Fruit fly (Drosophila melanogaster) whole organism, prepupa: ENCODE data around the gene CG15571.
A peak's percentile ranks its signal among the peaks of the same experiment; 100 is the strongest.

Experiments used
- Blimp-1 ChIP-seq: fragments of 200-800 bp; sonication (Bioruptor generic); optimal IDR thresholded peaks from 3 replicates; lab custom pipeline; 2017; ENCODE audit warnings: missing biosample characterization, missing genetic modification characterization, mild to moderate bottlenecking, moderate library complexity, missing genetic modification reagents
- CG10631 ChIP-seq: fragments of 200-800 bp; sonication (Bioruptor generic); optimal IDR thresholded peaks from 2 replicates; lab custom pipeline; 2016; ENCODE audit warnings: missing biosample characterization, missing genetic modification characterization
- CG10669 ChIP-seq: fragments of 200-800 bp; sonication (Bioruptor generic); optimal IDR thresholded peaks from 3 replicates; lab custom pipeline; 2018; ENCODE audit warnings: missing biosample characterization, mild to moderate bottlenecking, missing genetic modification characterization, moderate library complexity
- CG11294 ChIP-seq: fragments of 200-800 bp; sonication (Bioruptor generic); IDR thresholded peaks from 2 replicates; pipeline ENCODE4 v1.3.6; 2022; ENCODE audit warnings: missing biosample characterization, missing genetic modification characterization
- CG11762 ChIP-seq: fragments of 200-800 bp; sonication (Bioruptor generic); optimal IDR thresholded peaks from 3 replicates; lab custom pipeline; 2016; ENCODE audit warnings: missing biosample characterization, missing genetic modification characterization; ENCODE audit not compliant: insufficient read depth
- CG11902 ChIP-seq: fragments of 200-800 bp; sonication (Bioruptor generic); optimal IDR thresholded peaks from 3 replicates; lab custom pipeline; 2016; ENCODE audit warnings: missing biosample characterization, missing genetic modification characterization
- CG1621 ChIP-seq: fragments of 200-800 bp; sonication (Bioruptor generic); optimal IDR thresholded peaks from 3 replicates; lab custom pipeline; 2018; ENCODE audit warnings: missing biosample characterization, mild to moderate bottlenecking, missing genetic modification characterization
- CG16779 ChIP-seq: fragments of 200-800 bp; sonication (Bioruptor generic); optimal IDR thresholded peaks from 3 replicates; lab custom pipeline; 2017; ENCODE audit warnings: missing biosample characterization, mild to moderate bottlenecking, missing genetic modification characterization
- CG31627 ChIP-seq: fragments of 200-800 bp; sonication (Bioruptor generic); optimal IDR thresholded peaks from 3 replicates; lab custom pipeline; 2016; ENCODE audit warnings: missing biosample characterization, missing genetic modification characterization
- CG32006 ChIP-seq: fragments of 200-800 bp; sonication (Bioruptor generic); optimal IDR thresholded peaks from 3 replicates; lab custom pipeline; 2017; ENCODE audit warnings: missing biosample characterization, mild to moderate bottlenecking, missing genetic modification characterization
- CG34406 ChIP-seq: fragments of 200-800 bp; sonication (Bioruptor generic); optimal IDR thresholded peaks from 3 replicates; lab custom pipeline; 2016; ENCODE audit warnings: missing biosample characterization, missing genetic modification characterization
- CG3919 ChIP-seq: fragments of 200-800 bp; sonication (Bioruptor generic); optimal IDR thresholded peaks from 3 replicates; lab custom pipeline; 2016; ENCODE audit warnings: missing biosample characterization, missing genetic modification characterization
- CG4318 ChIP-seq: fragments of 200-800 bp; sonication (Bioruptor generic); optimal IDR thresholded peaks from 3 replicates; lab custom pipeline; 2017; ENCODE audit warnings: missing biosample characterization, mild to moderate bottlenecking, missing genetic modification characterization
- CG6163 ChIP-seq: fragments of 200-800 bp; sonication (Bioruptor generic); IDR thresholded peaks from 3 replicates; pipeline ENCODE4 v1.3.6; 2022; ENCODE audit warnings: missing biosample characterization, missing genetic modification characterization
- CG6792 ChIP-seq: fragments of 200-800 bp; sonication (Bioruptor generic); optimal IDR thresholded peaks from 3 replicates; lab custom pipeline; 2016; ENCODE audit warnings: missing biosample characterization, missing genetic modification characterization
- CG6854 ChIP-seq: fragments of 200-800 bp; sonication (Bioruptor generic); optimal IDR thresholded peaks from 2 replicates; lab custom pipeline; 2017; ENCODE audit warnings: missing biosample characterization, mild to moderate bottlenecking, missing genetic modification characterization
- CG7368 ChIP-seq: fragments of 200-800 bp; sonication (Bioruptor generic); optimal IDR thresholded peaks from 3 replicates; lab custom pipeline; 2016; ENCODE audit warnings: missing biosample characterization, missing genetic modification characterization
- CG8119 ChIP-seq: fragments of 200-800 bp; sonication (Bioruptor generic); IDR thresholded peaks from 3 replicates; pipeline ENCODE4 v1.3.6; 2022; ENCODE audit warnings: missing biosample characterization, missing genetic modification characterization
- CG8632 ChIP-seq: fragments of 200-800 bp; sonication (Bioruptor generic); optimal IDR thresholded peaks from 3 replicates; lab custom pipeline; 2016; ENCODE audit warnings: missing biosample characterization, missing genetic modification characterization
- CG9139 ChIP-seq: fragments of 200-800 bp; sonication (Bioruptor generic); optimal IDR thresholded peaks from 3 replicates; lab custom pipeline; 2017; ENCODE audit warnings: missing biosample characterization, mild to moderate bottlenecking, missing genetic modification characterization
- Eip75B ChIP-seq: fragments of 200-800 bp; sonication (Bioruptor generic); optimal IDR thresholded peaks from 3 replicates; lab custom pipeline; 2016; ENCODE audit warnings: missing biosample characterization, missing genetic modification characterization
- Ets21C ChIP-seq: fragments of 200-800 bp; sonication (Bioruptor generic); optimal IDR thresholded peaks from 3 replicates; lab custom pipeline; 2016; ENCODE audit warnings: missing biosample characterization, missing genetic modification characterization
- Gug ChIP-seq: fragments of 200-800 bp; sonication (Bioruptor generic); IDR thresholded peaks from 2 replicates; pipeline ENCODE4 v1.3.6; 2022; ENCODE audit warnings: missing biosample characterization, missing genetic modification characterization
- Hr39 ChIP-seq: fragments of 200-800 bp; sonication (Bioruptor generic); optimal IDR thresholded peaks from 2 replicates; lab custom pipeline; 2016; ENCODE audit warnings: missing biosample characterization, missing genetic modification characterization
- Hr4 ChIP-seq: fragments of 200-800 bp; sonication (Bioruptor generic); optimal IDR thresholded peaks from 3 replicates; lab custom pipeline; 2016; ENCODE audit warnings: missing biosample characterization, missing genetic modification characterization
- Lpt ChIP-seq: fragments of 200-800 bp; sonication (Bioruptor generic); optimal IDR thresholded peaks from 3 replicates; lab custom pipeline; 2016; ENCODE audit warnings: missing biosample characterization, missing genetic modification characterization
- Met ChIP-seq: fragments of 200-800 bp; sonication (Bioruptor generic); optimal IDR thresholded peaks from 3 replicates; lab custom pipeline; 2016; ENCODE audit warnings: missing biosample characterization, missing genetic modification characterization
- OdsH ChIP-seq: fragments of 200-800 bp; sonication (Bioruptor generic); optimal IDR thresholded peaks from 3 replicates; lab custom pipeline; 2016; ENCODE audit warnings: missing biosample characterization, missing genetic modification characterization
- Smox ChIP-seq: fragments of 200-800 bp; sonication (Bioruptor generic); optimal IDR thresholded peaks from 3 replicates; lab custom pipeline; 2016; ENCODE audit warnings: missing biosample characterization, missing genetic modification characterization
- Sox102F ChIP-seq: fragments of 200-800 bp; sonication (Bioruptor generic); optimal IDR thresholded peaks from 2 replicates; lab custom pipeline; 2016; ENCODE audit warnings: missing biosample characterization, mild to moderate bottlenecking, missing genetic modification characterization
- Sox14 ChIP-seq: fragments of 200-800 bp; sonication (Bioruptor generic); optimal IDR thresholded peaks from 3 replicates; lab custom pipeline; 2016; ENCODE audit warnings: missing biosample characterization, missing genetic modification characterization
- achi ChIP-seq: fragments of 200-800 bp; sonication (Bioruptor generic); optimal IDR thresholded peaks from 3 replicates; lab custom pipeline; 2016; ENCODE audit warnings: missing biosample characterization, missing genetic modification characterization
- acj6 ChIP-seq: fragments of 200-800 bp; sonication (Bioruptor generic); optimal IDR thresholded peaks from 3 replicates; lab custom pipeline; 2016; ENCODE audit warnings: missing biosample characterization, missing genetic modification characterization
- cyc ChIP-seq: fragments of 200-800 bp; sonication (Bioruptor generic); optimal IDR thresholded peaks from 3 replicates; lab custom pipeline; 2016; ENCODE audit warnings: missing biosample characterization, missing genetic modification characterization
- dac ChIP-seq: fragments of 200-800 bp; sonication (Bioruptor generic); optimal IDR thresholded peaks from 2 replicates; lab custom pipeline; 2017; ENCODE audit warnings: missing biosample characterization, mild to moderate bottlenecking, missing genetic modification characterization
- dsx ChIP-seq: fragments of 200-800 bp; optimal IDR thresholded peaks from 3 replicates; lab custom pipeline; 2019; ENCODE audit warnings: missing biosample characterization, mild to moderate bottlenecking, missing genetic modification characterization, moderate library complexity; ENCODE audit not compliant: poor library complexity, severe bottlenecking
- eg ChIP-seq: fragments of 200-800 bp; sonication (Bioruptor generic); IDR thresholded peaks from 3 replicates; pipeline ENCODE4 v1.3.6; 2022; ENCODE audit warnings: missing biosample characterization, missing genetic modification characterization
- esn ChIP-seq: fragments of 200-800 bp; sonication (Bioruptor generic); optimal IDR thresholded peaks from 2 replicates; lab custom pipeline; 2016; ENCODE audit warnings: missing biosample characterization, mild to moderate bottlenecking, missing genetic modification characterization, moderate library complexity
- fd59A ChIP-seq: fragments of 200-800 bp; sonication (Bioruptor generic); optimal IDR thresholded peaks from 2 replicates; lab custom pipeline; 2017; ENCODE audit warnings: missing biosample characterization, mild to moderate bottlenecking, missing genetic modification characterization, missing genetic modification reagents
- net ChIP-seq: fragments of 200-800 bp; sonication (Bioruptor generic); optimal IDR thresholded peaks from 3 replicates; lab custom pipeline; 2016; ENCODE audit warnings: missing biosample characterization, missing genetic modification characterization
- pdm3 ChIP-seq: fragments of 200-800 bp; sonication (Bioruptor generic); optimal IDR thresholded peaks from 3 replicates; lab custom pipeline; 2016; ENCODE audit warnings: missing biosample characterization, missing genetic modification characterization
- ss ChIP-seq, 2 experiments: fragments of 200-800 bp; sonication (Bioruptor generic); optimal IDR thresholded peaks; 2 replicates in 1 of 2; 3 replicates in 1 of 2; lab custom pipeline; 2017 to 2018; ENCODE audit warnings: mild to moderate bottlenecking in 2 of 2, missing biosample characterization in 2 of 2, missing genetic modification characterization in 2 of 2, moderate library complexity in 1 of 2
- svp ChIP-seq: fragments of 200-800 bp; sonication (Bioruptor generic); peaks from one replicate; lab custom pipeline; 2016; ENCODE audit warnings: missing biosample characterization, missing genetic modification characterization
- topi ChIP-seq: fragments of 200-800 bp; sonication (Bioruptor generic); optimal IDR thresholded peaks from 3 replicates; lab custom pipeline; 2016; ENCODE audit warnings: missing biosample characterization, missing genetic modification characterization
- vri ChIP-seq: fragments of 200-800 bp; sonication (Bioruptor generic); optimal IDR thresholded peaks from 3 replicates; lab custom pipeline; 2016; ENCODE audit warnings: missing biosample characterization, mild to moderate bottlenecking, missing genetic modification characterization

The CG15571 gene

dm6 chrX:4217294-4217693, at the start of gene CG15571:
CG15571 (minus strand) TSS chrX:4217394.
- TF ChIP-seq Sox14 (no peak), CG11762 (GFP tag; lab: Kevin White, UChicago) (no peak), vri (GFP tag; lab: Kevin White, UChicago) (no peak), Hr4 (GFP tag; lab: Kevin White, UChicago) (no peak), eg (no peak), dsx (GFP tag; lab: Kevin White, UChicago) (no peak)

- TF ChIP-seq CG8632 (GFP tag; lab: Kevin White, UChicago): no peak
- TF ChIP-seq CG4318: no peak
- no peak for TF ChIP-seq Met (GFP tag; lab: Kevin White, UChicago)
These were observed 48.6 kb upstream of the CG15571 start, which contains the start of gene CG12691 for dm6 chrX:4265797-4266196. CG12691 (plus strand) TSS chrX:4266097.

dm6 chrX:4265327-4265726, 48.1 kb upstream of the CG15571 start:
- TF ChIP-seq CG31627 (GFP tag; lab: Kevin White, UChicago) (no peak), Eip75B (GFP tag; lab: Kevin White, UChicago) (no peak), CG11902 (GFP tag; lab: Kevin White, UChicago) (no peak)

dm6 chrX:4264319-4264718, 47.1 kb upstream of the CG15571 start:
- TF ChIP-seq ss (GFP tag; optimal IDR thresholded peaks at IDR 0.05; lab: Kevin White, UChicago) (peak; percentile 15 to 50), CG10669 (GFP tag; lab: Kevin White, UChicago) (peak; percentile 22), Ets21C (GFP tag; lab: Kevin White, UChicago) (no peak), Blimp-1 (GFP tag; lab: Kevin White, UChicago) (no peak), net (GFP tag; lab: Kevin White, UChicago) (peak; percentile 15), CG8632 (GFP tag; lab: Kevin White, UChicago) (no peak), dac (GFP tag; lab: Kevin White, UChicago) (peak; percentile 34), eg (peak; percentile 81), Gug (GFP tag; lab: Robert Waterston, UW) (peak; percentile 58; the same call in 1 of the 2 replicates), cyc (no peak), CG34406 (GFP tag; lab: Kevin White, UChicago) (no peak), OdsH (GFP tag; lab: Kevin White, UChicago) (peak; percentile 49), vri (GFP tag; lab: Kevin White, UChicago) (no peak), CG6854 (GFP tag; lab: Kevin White, UChicago) (no peak), pdm3 (peak; percentile 60), Hr39 (GFP tag; lab: Kevin White, UChicago) (no peak), CG16779 (tag; lab: Kevin White, UChicago) (no peak), Smox (no peak), CG7368 (GFP tag; lab: Kevin White, UChicago) (no peak), CG9139 (GFP tag; lab: Kevin White, UChicago) (no peak), CG1621 (tag; lab: Kevin White, UChicago) (no peak), CG11294 (GFP tag; lab: Robert Waterston, UW) (peak; percentile 59; the same call in 1 of the 2 replicates), CG3919 (GFP tag; lab: Kevin White, UChicago) (peak; percentile 30), svp (no peak), Sox14 (peak; percentile 6), CG6163 (GFP tag; lab: Robert Waterston, UW) (peak; percentile 71; the same call in 2 of the 3 replicates), CG11902 (GFP tag; lab: Kevin White, UChicago) (no peak), Lpt (GFP tag; lab: Kevin White, UChicago) (peak; percentile 23), acj6 (GFP tag; lab: Kevin White, UChicago) (peak; percentile 29), CG8119 (peak; percentile 60; the same call in 1 of the 3 replicates), topi (GFP tag; lab: Kevin White, UChicago) (no peak), CG6792 (GFP tag; lab: Kevin White, UChicago) (no peak), Sox102F (GFP tag; lab: Kevin White, UChicago) (no peak), Met (GFP tag; lab: Kevin White, UChicago) (no peak), CG31627 (GFP tag; lab: Kevin White, UChicago) (no peak), esn (GFP tag; lab: Kevin White, UChicago) (no peak), fd59A (GFP tag; lab: Kevin White, UChicago) (no peak), CG32006 (GFP tag; lab: Kevin White, UChicago) (peak; percentile 71), CG10631 (GFP tag; lab: Kevin White, UChicago) (peak; percentile 16), achi (GFP tag; lab: Kevin White, UChicago) (peak; percentile 43)
